Fruit fly (Drosophila melanogaster): ENCODE results near the gene CG15465.

CG15465 gene

DNA sequence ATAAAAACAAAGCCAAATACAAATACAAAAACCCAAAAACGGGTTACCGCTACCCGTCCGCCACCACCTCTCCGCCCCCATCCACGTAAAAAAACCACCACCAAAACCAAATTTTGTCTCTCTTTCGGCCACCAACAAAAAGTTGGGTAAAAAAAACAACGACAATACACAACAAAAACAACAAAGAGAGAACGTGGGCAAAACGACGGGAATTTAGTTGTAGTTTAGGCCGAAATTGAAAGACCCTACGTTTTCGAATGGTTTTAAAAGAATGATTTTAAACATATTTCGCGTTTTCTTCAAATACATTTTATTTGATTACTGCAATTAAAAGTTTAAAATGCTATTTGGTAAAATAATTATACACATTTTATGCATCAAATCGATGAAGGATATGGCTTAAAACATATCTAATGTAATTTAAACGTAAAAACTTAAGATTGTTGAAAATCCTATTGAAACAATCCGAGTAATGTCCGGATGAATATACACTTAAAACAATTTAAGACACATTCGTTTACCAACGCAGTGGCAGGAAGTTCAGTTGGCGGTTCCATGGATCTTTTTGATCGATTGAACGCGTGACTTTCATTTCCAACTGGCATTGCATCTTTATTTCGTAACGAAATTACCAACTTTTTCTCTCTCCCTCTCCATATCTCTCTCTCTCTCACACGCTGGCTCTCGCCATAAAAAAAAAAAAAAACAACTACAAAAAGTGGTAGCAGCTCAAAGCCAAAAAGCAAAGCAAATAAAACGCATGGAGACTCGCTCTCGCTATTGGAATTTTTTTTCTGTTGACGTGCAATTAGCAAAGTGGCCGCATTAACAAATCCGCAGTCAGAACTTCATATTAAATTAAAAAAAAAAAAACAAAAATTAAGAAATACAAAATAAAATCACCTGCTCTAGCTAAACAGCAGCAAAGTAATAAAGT, 1.4 kb downstream of the CG15465 start (continued):
- TF ChIP-seq CG14860 (GFP tag; IDR thresholded peaks at IDR 0.05; ENCODE audit: partially characterized antibody) (no peak), CG17568 (GFP tag; optimal IDR thresholded peaks at IDR 0.05) (no peak), tx (GFP tag; optimal IDR thresholded peaks at IDR 0.05) (no peak), CG6254 (GFP tag; optimal IDR thresholded peaks at IDR 0.05) (no peak), CG18011 (GFP tag; optimal IDR thresholded peaks at IDR 0.05) (peak; percentile 24), CG15479 (GFP tag; optimal IDR thresholded peaks at IDR 0.05) (no peak), CG6854 (GFP tag; optimal IDR thresholded peaks at IDR 0.05) (no peak), CG12659 (GFP tag; optimal IDR thresholded peaks at IDR 0.05) (peak; percentile 51), Ada2b (GFP tag; IDR thresholded peaks at IDR 0.05) (peak; percentile 15; the same call in 1 of the 2 replicates), cg (GFP tag; optimal IDR thresholded peaks at IDR 0.05) (no peak), gce (GFP tag; IDR thresholded peaks at IDR 0.05) (no peak), Sry-β (GFP tag; optimal IDR thresholded peaks at IDR 0.05) (no peak), CG10543 (GFP tag; optimal IDR thresholded peaks at IDR 0.05) (no peak), tgo (GFP tag; IDR thresholded peaks at IDR 0.05) (peak; percentile 30; the same call in 1 of the 3 replicates), NC2β (GFP tag; optimal IDR thresholded peaks at IDR 0.05) (no peak), gt (GFP tag; IDR thresholded peaks at IDR 0.05) (no peak), dan (GFP tag; IDR thresholded peaks at IDR 0.05) (no peak), so (GFP tag; IDR thresholded peaks at IDR 0.05) (no peak), trem (tag; optimal IDR thresholded peaks at IDR 0.05) (peak; percentile 12), CG6654 (GFP tag; optimal IDR thresholded peaks at IDR 0.05) (peak; percentile 10), Bgb (GFP tag; IDR thresholded peaks at IDR 0.05; ENCODE audit: partially characterized antibody) (no peak), jumu (GFP tag; optimal IDR thresholded peaks at IDR 0.05) (no peak), CG18476 (GFP tag; optimal IDR thresholded peaks at IDR 0.05) (peak; percentile 11), CG12391 (tag; optimal IDR thresholded peaks at IDR 0.05) (peak; percentile 63), ERR (GFP tag; optimal IDR thresholded peaks at IDR 0.05) (no peak), MESR4 (GFP tag; optimal IDR thresholded peaks at IDR 0.05) (no peak), stc (GFP tag; IDR thresholded peaks at IDR 0.05) (no peak), schlank (tag; optimal IDR thresholded peaks at IDR 0.05) (no peak), ase (GFP tag; IDR thresholded peaks at IDR 0.05) (no peak), Elba2 (GFP tag; optimal IDR thresholded peaks at IDR 0.05) (no peak), Fer3 (tag; optimal IDR thresholded peaks at IDR 0.05) (peak; percentile 43), Dip3 (GFP tag; optimal IDR thresholded peaks at IDR 0.05) (peak; percentile 5), fd64A (GFP tag; optimal IDR thresholded peaks at IDR 0.05) (no peak), CG33557 (GFP tag; optimal IDR thresholded peaks at IDR 0.05) (peak; percentile 13), CG12155 (GFP tag; optimal IDR thresholded peaks at IDR 0.05) (peak; percentile 43), CG11085 (GFP tag; IDR thresholded peaks at IDR 0.05) (no peak), br (optimal IDR thresholded peaks at IDR 0.05) (no peak), unc-4 (GFP tag; IDR thresholded peaks at IDR 0.05; ENCODE audit: partially characterized antibody) (no peak), ken (GFP tag; IDR thresholded peaks at IDR 0.05) (no peak), Sox100B (GFP tag; optimal IDR thresholded peaks at IDR 0.05) (peak; percentile 70), pita (GFP tag; optimal IDR thresholded peaks at IDR 0.05) (no peak), slou (GFP tag; optimal IDR thresholded peaks at IDR 0.05) (no peak), luna (GFP tag; optimal IDR thresholded peaks at IDR 0.05) (no peak), CG16813 (GFP tag; IDR thresholded peaks at IDR 0.05; ENCODE audit: partially characterized antibody) (no peak), CG14441 (GFP tag; IDR thresholded peaks at IDR 0.05) (0 out of 2 replicates have a peak, but pooled peaks have one; percentile 32), Xbp1 (GFP tag; optimal IDR thresholded peaks at IDR 0.05) (peak; percentile 49), CG9932 (GFP tag; IDR thresholded peaks at IDR 0.05) (peak; percentile 44; the same call in 1 of the 2 replicates), sob (GFP tag; IDR thresholded peaks at IDR 0.05) (no peak), CG11695 (GFP tag; IDR thresholded peaks at IDR 0.05) (0 out of 3 replicates have a peak, but pooled peaks have one; percentile 43)
